Fruit fly (Drosophila melanogaster): Measurements from ENCODE around the gene Dic61B.

Gene Dic61B

DNA sequence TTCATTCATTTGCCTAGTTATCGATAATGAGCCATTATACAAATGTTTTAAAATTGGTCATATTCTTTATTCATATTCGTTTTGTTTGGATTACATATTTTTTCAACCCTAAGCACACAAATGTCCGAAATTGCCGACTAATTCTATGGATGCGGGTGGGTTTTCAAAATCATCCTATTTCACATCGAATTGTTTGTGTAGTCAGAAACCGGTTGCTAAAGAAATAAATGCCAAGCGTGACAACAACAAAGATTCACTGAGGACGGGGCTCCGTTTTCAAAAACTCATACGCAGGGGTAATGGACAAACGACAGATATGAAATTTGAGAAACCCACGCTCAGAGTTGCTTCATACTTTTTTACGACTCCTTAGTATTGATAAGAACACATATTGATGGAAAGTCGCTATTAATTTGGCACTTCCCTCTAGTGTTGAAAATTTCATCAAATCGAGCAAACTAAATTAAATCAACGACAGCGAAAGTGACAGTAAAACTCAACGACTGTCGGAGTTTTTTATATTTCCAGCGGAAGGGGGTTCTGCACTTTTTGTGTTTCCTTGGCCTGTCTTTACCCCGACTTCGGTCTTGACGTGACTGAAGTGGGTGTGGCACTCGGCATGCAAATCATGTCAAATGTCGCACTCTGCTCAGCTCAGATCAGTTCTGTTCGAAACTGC lies 7.2 kb upstream of the Dic61B start:
- no peak for TF ChIP-seq rgr (GFP tag; optimal IDR thresholded peaks at IDR 0.05)
- no peak for TF ChIP-seq Mio (GFP tag; optimal IDR thresholded peaks at IDR 0.05)
- TF ChIP-seq fru (GFP tag; optimal IDR thresholded peaks at IDR 0.05) = no peak
- no peak for TF ChIP-seq dsf (GFP tag; optimal IDR thresholded peaks at IDR 0.05; ENCODE audit: borderline replicate concordance)
- no peak for TF ChIP-seq Myc (optimal IDR thresholded peaks at IDR 0.05)
- no peak for TF ChIP-seq Sp1 (GFP tag; optimal IDR thresholded peaks at IDR 0.05)
- TF ChIP-seq N (GFP tag; optimal IDR thresholded peaks at IDR 0.05) = no peak
- no peak for TF ChIP-seq CG32264 (GFP tag; optimal IDR thresholded peaks at IDR 0.05)
- no peak for TF ChIP-seq CrebA (GFP tag; optimal IDR thresholded peaks at IDR 0.05; ENCODE audit: borderline replicate concordance)
- no peak for TF ChIP-seq woc (GFP tag; optimal IDR thresholded peaks at IDR 0.05)
- no peak for TF ChIP-seq Dif (GFP tag; optimal IDR thresholded peaks at IDR 0.05; ENCODE audit: partially characterized antibody)
- TF ChIP-seq pan (optimal IDR thresholded peaks at IDR 0.05) = no peak
- no peak for TF ChIP-seq CG9705 (GFP tag; optimal IDR thresholded peaks at IDR 0.05)
- TF ChIP-seq sage (GFP tag; optimal IDR thresholded peaks at IDR 0.05) = no peak

DNA sequence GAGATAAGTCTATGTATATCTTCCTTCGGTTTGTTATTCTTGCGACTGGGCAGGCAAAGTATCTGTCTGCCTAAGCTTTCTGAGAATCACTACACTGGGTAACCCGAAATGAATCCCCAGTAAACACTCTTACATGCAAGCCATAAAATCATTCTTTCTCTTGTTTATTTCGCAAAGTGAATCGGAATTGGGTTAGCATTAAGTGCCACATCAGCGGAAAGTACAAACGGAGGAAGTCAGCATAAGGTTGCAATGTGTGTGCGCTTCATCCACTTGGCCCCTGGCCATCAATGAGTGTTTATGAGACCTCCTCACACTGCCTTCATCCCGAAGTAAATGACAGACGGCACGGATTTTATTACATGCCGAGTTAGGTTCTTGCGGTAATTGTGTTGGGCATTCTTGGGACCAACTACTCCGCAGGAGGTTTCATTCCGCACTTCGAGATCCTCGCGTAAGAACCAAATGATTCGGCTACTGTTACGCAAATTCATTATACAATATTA lies 5.3 kb upstream of the Dic61B start:
- no peak for TF ChIP-seq Jra (GFP tag; optimal IDR thresholded peaks at IDR 0.05)
- TF ChIP-seq dsf (GFP tag; optimal IDR thresholded peaks at IDR 0.05; ENCODE audit: borderline replicate concordance) = no peak
- TF ChIP-seq dmrt93B (GFP tag; optimal IDR thresholded peaks at IDR 0.05) = no peak
- TF ChIP-seq HLH106 (tag; optimal IDR thresholded peaks at IDR 0.05) = no peak
- TF ChIP-seq sage (GFP tag; optimal IDR thresholded peaks at IDR 0.05) = no peak

DNA sequence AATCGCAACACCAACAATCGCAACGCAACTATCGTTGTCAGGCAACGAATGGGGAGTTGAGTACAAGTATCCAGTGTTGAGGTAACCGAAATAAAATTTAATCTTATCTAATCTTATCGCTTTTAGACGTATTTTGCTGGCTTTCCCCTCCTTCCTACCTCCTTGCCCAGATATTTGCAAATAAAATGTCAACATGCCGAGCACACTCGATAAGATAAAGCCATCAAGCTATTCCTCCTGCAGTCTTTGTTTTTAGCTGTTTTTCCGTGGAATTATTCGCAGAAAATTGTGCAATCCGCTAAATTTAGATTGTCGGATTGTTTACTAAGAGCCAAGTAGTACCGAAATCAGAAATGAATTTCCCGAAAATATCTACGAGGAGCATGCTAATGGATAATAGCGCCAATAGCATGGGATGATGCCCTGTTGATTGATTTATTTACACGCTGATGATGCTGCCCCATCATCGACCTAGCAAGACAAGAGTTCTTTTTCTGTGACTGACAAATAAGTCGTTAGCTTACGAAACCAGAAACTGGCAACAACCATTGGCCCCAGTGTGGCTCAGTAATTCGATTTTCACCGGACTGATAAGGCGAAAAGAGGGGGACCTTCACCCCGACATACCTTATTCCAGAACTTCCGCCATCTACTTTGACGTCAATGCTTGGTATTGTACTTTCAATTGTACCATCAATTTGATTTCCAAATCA lies 4.4 kb upstream of the Dic61B start:
- TF ChIP-seq CG9705 (GFP tag; optimal IDR thresholded peaks at IDR 0.05) (no peak), br (GFP tag; optimal IDR thresholded peaks at IDR 0.05) (peak; percentile 6), lola (GFP tag; optimal IDR thresholded peaks at IDR 0.05) (no peak), brk (GFP tag; optimal IDR thresholded peaks at IDR 0.05) (peak; percentile 39), Hr78 (GFP tag; optimal IDR thresholded peaks at IDR 0.05) (no peak), Rel (GFP tag; optimal IDR thresholded peaks at IDR 0.05) (no peak), Rel (tag; optimal IDR thresholded peaks at IDR 0.05) (peak; percentile 56), Vsx2 (GFP tag; optimal IDR thresholded peaks at IDR 0.05; ENCODE audit: partially characterized antibody) (peak; percentile 4), h (GFP tag; optimal IDR thresholded peaks at IDR 0.05) (peak; percentile 59), sv (GFP tag; optimal IDR thresholded peaks at IDR 0.05) (no peak), Abd-B (GFP tag; optimal IDR thresholded peaks at IDR 0.05) (no peak), rgr (GFP tag; optimal IDR thresholded peaks at IDR 0.05) (peak; percentile 17), Hr83 (GFP tag; optimal IDR thresholded peaks at IDR 0.05; ENCODE audit: poor library complexity, severe bottlenecking) (no peak), CG32264 (GFP tag; optimal IDR thresholded peaks at IDR 0.05) (no peak), HLH106 (tag; optimal IDR thresholded peaks at IDR 0.05) (no peak), Hnf4 (GFP tag; optimal IDR thresholded peaks at IDR 0.05) (peak; percentile 35), Mio (GFP tag; optimal IDR thresholded peaks at IDR 0.05) (no peak), foxo (GFP tag; optimal IDR thresholded peaks at IDR 0.05) (peak in 1 of 2 experiments; percentile 35), tai (GFP tag; optimal IDR thresholded peaks at IDR 0.05) (no peak), OdsH (GFP tag; optimal IDR thresholded peaks at IDR 0.05) (peak; percentile 32), Dif (GFP tag; optimal IDR thresholded peaks at IDR 0.05; ENCODE audit: partially characterized antibody) (no peak), jim (GFP tag; optimal IDR thresholded peaks at IDR 0.05) (no peak), Jra (GFP tag; optimal IDR thresholded peaks at IDR 0.05) (peak; percentile 9), sage (GFP tag; optimal IDR thresholded peaks at IDR 0.05) (no peak), woc (GFP tag; optimal IDR thresholded peaks at IDR 0.05) (no peak), fru (GFP tag; optimal IDR thresholded peaks at IDR 0.05) (peak; percentile 27), usp (GFP tag; optimal IDR thresholded peaks at IDR 0.05) (no peak), psq (GFP tag; optimal IDR thresholded peaks at IDR 0.05) (peak; percentile 6)

Measured in whole organism, wandering third instar larva.